Fruit fly (Drosophila melanogaster) whole organism, embryonic: ENCODE data around the gene Tbcd.

ENCODE experiments used
- Aef1 ChIP-seq: fragments of 200-800 bp; sonication (Bioruptor generic); IDR thresholded peaks from 3 replicates; pipeline ENCODE4 v1.3.6; 2022; ENCODE audit warnings: missing biosample characterization, missing genetic modification characterization
- CG10431 ChIP-seq: fragments of 200-800 bp; sonication (Bioruptor generic); optimal IDR thresholded peaks from 3 replicates; lab custom pipeline; 2018; ENCODE audit warnings: missing biosample characterization, mild to moderate bottlenecking, missing genetic modification characterization
- CG10543 ChIP-seq: fragments of 200-800 bp; sonication (Bioruptor generic); optimal IDR thresholded peaks from 3 replicates; lab custom pipeline; 2017; ENCODE audit warnings: missing biosample characterization, mild to moderate bottlenecking, missing genetic modification characterization, moderate library complexity
- CG10654 ChIP-seq: fragments of 200-800 bp; sonication (Bioruptor generic); optimal IDR thresholded peaks from 2 replicates; lab custom pipeline; 2016; ENCODE audit warnings: missing biosample characterization, missing genetic modification characterization
- CG10979 ChIP-seq: fragments of 200-800 bp; sonication (Bioruptor generic); optimal IDR thresholded peaks from 2 replicates; lab custom pipeline; 2018; ENCODE audit warnings: missing biosample characterization, mild to moderate bottlenecking, missing genetic modification characterization, moderate library complexity
- CG12071 ChIP-seq: fragments of 200-800 bp; sonication (Bioruptor generic); optimal IDR thresholded peaks from 3 replicates; lab custom pipeline; 2018; ENCODE audit warnings: missing biosample characterization, mild to moderate bottlenecking, missing genetic modification characterization
- CG12236 ChIP-seq: fragments of 200-800 bp; sonication (Bioruptor generic); optimal IDR thresholded peaks from 2 replicates; lab custom pipeline; 2016; ENCODE audit warnings: missing biosample characterization, missing genetic modification characterization
- CG13894 ChIP-seq: fragments of 200-800 bp; sonication (Bioruptor generic); optimal IDR thresholded peaks from 3 replicates; lab custom pipeline; 2018; ENCODE audit warnings: missing biosample characterization, mild to moderate bottlenecking, missing genetic modification characterization, moderate library complexity
- CG15073 ChIP-seq: fragments of 200-800 bp; sonication (Bioruptor generic); optimal IDR thresholded peaks from 2 replicates; lab custom pipeline; 2016; ENCODE audit warnings: missing biosample characterization, missing genetic modification characterization
- CG17829 ChIP-seq: fragments of 200-800 bp; optimal IDR thresholded peaks from 2 replicates; lab custom pipeline; 2019; ENCODE audit warnings: missing biosample characterization, mild to moderate bottlenecking, missing genetic modification characterization, moderate library complexity
- CG1832 ChIP-seq: fragments of 200-800 bp; sonication (Bioruptor generic); optimal IDR thresholded peaks from 2 replicates; lab custom pipeline; 2017; ENCODE audit warnings: missing biosample characterization, mild to moderate bottlenecking, missing genetic modification characterization, inconsistent platforms
- CG18476 ChIP-seq: fragments of 200-800 bp; sonication (Bioruptor generic); optimal IDR thresholded peaks from 2 replicates; lab custom pipeline; 2016; ENCODE audit warnings: missing biosample characterization, mild to moderate bottlenecking, missing genetic modification characterization
- CG31365 ChIP-seq: fragments of 200-800 bp; sonication (Bioruptor generic); optimal IDR thresholded peaks from 2 replicates; lab custom pipeline; 2018; ENCODE audit warnings: missing biosample characterization, mild to moderate bottlenecking, missing genetic modification characterization
- CG3163 ChIP-seq: fragments of 200-800 bp; sonication (Bioruptor generic); optimal IDR thresholded peaks from 3 replicates; lab custom pipeline; 2016; ENCODE audit warnings: missing biosample characterization, missing genetic modification characterization
- CG6683 ChIP-seq: fragments of 200-800 bp; sonication (Bioruptor generic); optimal IDR thresholded peaks from 2 replicates; lab custom pipeline; 2017; ENCODE audit warnings: missing biosample characterization, mild to moderate bottlenecking, missing genetic modification characterization, missing genetic modification reagents
- CG8290 ChIP-seq, 3 experiments: fragments of 200-800 bp; sonication (Bioruptor generic); optimal IDR thresholded peaks; 2 replicates each; lab custom pipeline; 2016 to 2019; ENCODE audit warnings: missing biosample characterization in 3 of 3, missing genetic modification characterization in 3 of 3, mild to moderate bottlenecking in 2 of 3, moderate library complexity in 1 of 3
- CrebB ChIP-seq: fragments of 200-800 bp; sonication (Bioruptor generic); optimal IDR thresholded peaks from 3 replicates; lab custom pipeline; 2018; ENCODE audit warnings: missing biosample characterization, mild to moderate bottlenecking, missing genetic modification characterization
- Deaf1 ChIP-seq: fragments of 200-800 bp; optimal IDR thresholded peaks from 3 replicates; lab custom pipeline; 2019; ENCODE audit warnings: missing biosample characterization, mild to moderate bottlenecking, missing genetic modification characterization, moderate library complexity
- Ets97D ChIP-seq: fragments of 200-800 bp; sonication (Bioruptor generic); optimal IDR thresholded peaks from 3 replicates; lab custom pipeline; 2016; ENCODE audit warnings: missing biosample characterization, missing genetic modification characterization
- Fer3 ChIP-seq: fragments of 200-800 bp; sonication (Bioruptor generic); optimal IDR thresholded peaks from 2 replicates; lab custom pipeline; 2018; ENCODE audit warnings: missing biosample characterization, mild to moderate bottlenecking, missing genetic modification characterization, moderate library complexity
- HLH4C ChIP-seq: fragments of 200-800 bp; sonication (Bioruptor generic); IDR thresholded peaks from 3 replicates; pipeline ENCODE4 v1.3.6; 2022; ENCODE audit warnings: missing biosample characterization, missing genetic modification characterization; ENCODE audit not compliant: partially characterized antibody
- Med ChIP-seq: fragments of 200-800 bp; sonication (Bioruptor generic); peaks from one replicate; lab custom pipeline; 2016; ENCODE audit warnings: missing biosample characterization, missing genetic modification characterization, mild to moderate bottlenecking, inconsistent platforms, moderate library complexity
- Nf-YB ChIP-seq: fragments of 200-800 bp; sonication (Bioruptor generic); optimal IDR thresholded peaks from 3 replicates; lab custom pipeline; 2019; ENCODE audit warnings: missing biosample characterization, mild to moderate bottlenecking, missing genetic modification characterization, moderate library complexity
- Pdp1 ChIP-seq, 2 experiments: fragments of 200-800 bp; sonication (Bioruptor generic); optimal IDR thresholded peaks; 3 replicates each; lab custom pipeline; 2016; ENCODE audit warnings: missing biosample characterization in 2 of 2, missing genetic modification characterization in 2 of 2, mild to moderate bottlenecking in 1 of 2, moderate library complexity in 1 of 2
- Rx ChIP-seq: fragments of 200-800 bp; sonication (Bioruptor generic); IDR thresholded peaks from 2 replicates; pipeline ENCODE4 v1.3.6; 2022; ENCODE audit warnings: missing biosample characterization, missing genetic modification characterization
- Six4 ChIP-seq: fragments of 200-800 bp; sonication (Bioruptor generic); optimal IDR thresholded peaks from 2 replicates; lab custom pipeline; 2016; ENCODE audit warnings: missing biosample characterization, missing genetic modification characterization
- Taf1 ChIP-seq: fragments of 200-800 bp; sonication (Bioruptor generic); IDR thresholded peaks from 2 replicates; pipeline ENCODE4 v1.3.6; 2022; ENCODE audit warnings: missing biosample characterization, missing genetic modification characterization
- ara ChIP-seq: fragments of 200-800 bp; sonication (Bioruptor generic); IDR thresholded peaks from 2 replicates; pipeline ENCODE4 v1.3.6; 2022; ENCODE audit warnings: missing biosample characterization, missing genetic modification characterization
- bigmax ChIP-seq: fragments of 200-800 bp; sonication (Bioruptor generic); optimal IDR thresholded peaks from 2 replicates; lab custom pipeline; 2018; ENCODE audit warnings: missing biosample characterization, mild to moderate bottlenecking, missing genetic modification characterization
- cwo ChIP-seq: fragments of 200-800 bp; sonication (Bioruptor generic); optimal IDR thresholded peaks from 3 replicates; lab custom pipeline; 2017; ENCODE audit warnings: missing biosample characterization, missing genetic modification characterization, mild to moderate bottlenecking, moderate library complexity, missing genetic modification reagents
- dan ChIP-seq: fragments of 200-800 bp; sonication (Bioruptor generic); IDR thresholded peaks from 2 replicates; pipeline ENCODE4 v1.3.6; 2022; ENCODE audit warnings: missing biosample characterization, missing genetic modification characterization
- ftz-f1 ChIP-seq: fragments of 200-800 bp; sonication (Bioruptor generic); optimal IDR thresholded peaks from 2 replicates; lab custom pipeline; 2016; ENCODE audit warnings: missing biosample characterization, missing genetic modification characterization
- grn ChIP-seq: fragments of 200-800 bp; sonication (Bioruptor generic); optimal IDR thresholded peaks from 3 replicates; lab custom pipeline; 2017; ENCODE audit warnings: missing biosample characterization, missing genetic modification characterization
- gro ChIP-seq: fragments of 200-800 bp; sonication (Bioruptor generic); optimal IDR thresholded peaks from 2 replicates; lab custom pipeline; 2016; ENCODE audit warnings: missing biosample characterization, missing genetic modification characterization
- kah ChIP-seq: fragments of 200-800 bp; sonication (Bioruptor generic); optimal IDR thresholded peaks from 2 replicates; lab custom pipeline; 2018; ENCODE audit warnings: missing biosample characterization, mild to moderate bottlenecking, missing genetic modification characterization
- kni ChIP-seq: fragments of 200-800 bp; sonication (Bioruptor generic); optimal IDR thresholded peaks from 3 replicates; lab custom pipeline; 2017; ENCODE audit warnings: mild to moderate bottlenecking, missing biosample characterization, missing genetic modification reagents, missing genetic modification characterization
- lab ChIP-seq: fragments of 200-800 bp; sonication (Bioruptor generic); optimal IDR thresholded peaks from 3 replicates; lab custom pipeline; 2017; ENCODE audit warnings: missing biosample characterization, missing genetic modification characterization, mild to moderate bottlenecking, moderate library complexity, missing genetic modification reagents
- mirr ChIP-seq: fragments of 200-800 bp; sonication (Bioruptor generic); optimal IDR thresholded peaks from 3 replicates; lab custom pipeline; 2018; ENCODE audit warnings: missing biosample characterization, mild to moderate bottlenecking, missing genetic modification characterization
- pfk ChIP-seq: fragments of 200-800 bp; sonication (Bioruptor generic); optimal IDR thresholded peaks from 2 replicates; lab custom pipeline; 2018; ENCODE audit warnings: missing biosample characterization, mild to moderate bottlenecking, missing genetic modification characterization, moderate library complexity
- psq ChIP-seq: fragments of 200-800 bp; sonication (Bioruptor generic); optimal IDR thresholded peaks from 2 replicates; lab custom pipeline; 2017; ENCODE audit warnings: missing biosample characterization, missing genetic modification characterization
- sd ChIP-seq: fragments of 200-800 bp; sonication (Bioruptor generic); optimal IDR thresholded peaks from 3 replicates; lab custom pipeline; 2018; ENCODE audit warnings: missing biosample characterization, mild to moderate bottlenecking, missing genetic modification characterization, moderate library complexity
- sens ChIP-seq: fragments of 200-800 bp; sonication (Bioruptor generic); peaks from one replicate; lab custom pipeline; 2016; ENCODE audit warnings: missing biosample characterization, missing genetic modification characterization
- shn ChIP-seq: fragments of 200-800 bp; sonication (Bioruptor generic); optimal IDR thresholded peaks from 3 replicates; lab custom pipeline; 2016; ENCODE audit warnings: missing biosample characterization, missing genetic modification characterization
- sqz ChIP-seq: fragments of 200-800 bp; sonication (Bioruptor generic); optimal IDR thresholded peaks from 3 replicates; lab custom pipeline; 2018; ENCODE audit warnings: missing biosample characterization, mild to moderate bottlenecking, missing genetic modification characterization
- ssp ChIP-seq: fragments of 200-800 bp; sonication (Bioruptor generic); IDR thresholded peaks from 2 replicates; pipeline ENCODE4 v1.3.6; 2022; ENCODE audit warnings: missing biosample characterization, missing genetic modification characterization
- sug ChIP-seq: fragments of 200-800 bp; optimal IDR thresholded peaks from 2 replicates; lab custom pipeline; 2019; ENCODE audit warnings: missing biosample characterization, mild to moderate bottlenecking, missing genetic modification characterization, moderate library complexity
- usp ChIP-seq: fragments of >200 bp; optimal IDR thresholded peaks from 2 replicates; lab custom pipeline; 2017; ENCODE audit warnings: missing biosample characterization, missing genetic modification characterization
- wdn ChIP-seq: fragments of 200-800 bp; sonication (Bioruptor generic); IDR thresholded peaks from 2 replicates; pipeline ENCODE4 v1.3.6; 2022; ENCODE audit warnings: missing biosample characterization, missing genetic modification characterization
- yki ChIP-seq: fragments of >200 bp; optimal IDR thresholded peaks from 3 replicates; lab custom pipeline; 2018
- zen2 ChIP-seq: fragments of 200-800 bp; sonication (Bioruptor generic); IDR thresholded peaks from 3 replicates; pipeline ENCODE4 v1.3.6; 2022; ENCODE audit warnings: missing biosample characterization, missing genetic modification characterization; ENCODE audit not compliant: partially characterized antibody

Tbcd gene

dm6 chr2L:2200136-2201036, 53.1 kb downstream of the Tbcd start (continued):
- TF ChIP-seq bigmax (GFP tag; lab: Kevin White, UChicago) (no peak), cwo (GFP tag; lab: Kevin White, UChicago) (peak; percentile 45), usp (GFP tag; lab: Kevin White, UChicago) (peak; percentile 31), CG3163 (GFP tag; lab: Kevin White, UChicago) (peak; percentile 48), ssp (GFP tag; lab: Robert Waterston, UW) (no peak), CG6683 (no peak), Pdp1 (GFP tag; optimal IDR thresholded peaks at IDR 0.05; lab: Kevin White, UChicago) (peak in 1 of 2 experiments; percentile 100), yki (lab: Kevin White, UChicago) (peak; percentile 50), ftz-f1 (peak; percentile 94), CG12071 (GFP tag; lab: Kevin White, UChicago) (peak; percentile 11), kah (GFP tag; lab: Kevin White, UChicago) (peak; percentile 12), mirr (GFP tag; lab: Kevin White, UChicago) (peak; percentile 3), sd (tag; lab: Kevin White, UChicago) (peak; percentile 91), psq (GFP tag; lab: Kevin White, UChicago) (peak; percentile 14), HLH4C (GFP tag; lab: Robert Waterston, UW) (no peak), CG17829 (tag; lab: Kevin White, UChicago) (peak; percentile 59), CG10543 (GFP tag; lab: Kevin White, UChicago) (peak; percentile 58), CG8290 (GFP tag; optimal IDR thresholded peaks at IDR 0.05; lab: Kevin White, UChicago) (no peak), CG8290 (tag; optimal IDR thresholded peaks at IDR 0.05; lab: Kevin White, UChicago) (peak in 1 of 2 experiments; percentile 61), zen2 (GFP tag; lab: Robert Waterston, UW) (no peak), CG15073 (GFP tag; lab: Kevin White, UChicago) (no peak), Aef1 (GFP tag; lab: Robert Waterston, UW) (no peak), Deaf1 (tag; lab: Kevin White, UChicago) (peak; percentile 61), CG31365 (tag; lab: Kevin White, UChicago) (no peak), sug (tag; lab: Kevin White, UChicago) (peak; percentile 61), Nf-YB (GFP tag; lab: Kevin White, UChicago) (peak; percentile 19), Fer3 (tag; lab: Kevin White, UChicago) (no peak), grn (peak; percentile 22), Six4 (GFP tag; lab: Kevin White, UChicago) (no peak), CG13894 (peak; percentile 82), sqz (peak; percentile 78), Taf1 (GFP tag; lab: Robert Waterston, UW) (no peak), CG1832 (GFP tag; lab: Kevin White, UChicago) (peak; percentile 83), gro (peak; percentile 19), Med (GFP tag; lab: Kevin White, UChicago) (peak; percentile 58), kni (peak; percentile 88), CG10431 (peak; percentile 85)

dm6 chr2L:2201107-2201561, 53.8 kb downstream of the Tbcd start:
- TF ChIP-seq CG18476 (GFP tag; lab: Kevin White, UChicago) (peak; percentile 74), shn (GFP tag; lab: Kevin White, UChicago) (peak; percentile 73), sens (GFP tag; lab: Kevin White, UChicago) (peak; percentile 98), wdn (no peak), Rx (no peak), CrebB (peak; percentile 53), lab (GFP tag; lab: Kevin White, UChicago) (peak; percentile 82), Ets97D (peak; percentile 6), ara (peak; percentile 88), CG12236 (GFP tag; lab: Kevin White, UChicago) (peak; percentile 67), dan (no peak), CG10979 (peak; percentile 94), CG10654 (GFP tag; lab: Kevin White, UChicago) (peak; percentile 66), pfk (no peak)
